Worm (Caenorhabditis elegans): ENCODE results near the gene F49C12.15.

DNA sequence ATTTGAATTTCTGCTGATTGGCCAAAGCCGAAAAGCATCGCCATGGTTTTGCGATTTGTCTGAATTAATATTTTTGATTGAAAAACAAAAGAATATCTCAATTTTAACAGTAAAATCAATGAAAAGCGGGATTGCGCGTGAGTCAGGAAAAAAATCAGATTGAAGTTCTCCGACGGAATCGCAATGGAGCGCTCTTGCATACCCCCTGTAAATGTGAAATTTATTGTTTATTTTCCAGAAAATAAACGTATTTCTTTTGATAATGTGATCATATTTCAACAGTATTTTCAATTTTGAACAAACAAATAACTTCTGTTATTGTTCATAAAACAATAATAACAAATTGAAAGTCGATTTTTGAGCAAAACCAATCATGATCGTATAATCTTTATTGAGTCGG, 17.3 kb downstream of the F49C12.15 start, which contains the start of gene vps-26:
- TF ChIP-seq dox-1 (GFP tag; IDR thresholded peaks at IDR 0.05) (no peak), chd-7 (tag; optimal IDR thresholded peaks at IDR 0.05) (no peak), lin-54 (GFP tag; optimal IDR thresholded peaks at IDR 0.05) (no peak), C06A6.2 (GFP tag; conservative IDR thresholded peaks at IDR 0.05) (no peak), nhr-120 (GFP tag; IDR thresholded peaks at IDR 0.05) (no peak), ama-1 (optimal IDR thresholded peaks at IDR 0.05) (no peak), ama-1 (GFP tag; optimal IDR thresholded peaks at IDR 0.05) (no peak), egl-18 (GFP tag; IDR thresholded peaks at IDR 0.05) (no peak), lsy-27 (tag; optimal IDR thresholded peaks at IDR 0.05; ENCODE audit: borderline replicate concordance, insufficient read depth) (no peak), nhr-179 (tag; optimal IDR thresholded peaks at IDR 0.05) (no peak), dpff-1 (tag; optimal IDR thresholded peaks at IDR 0.05) (no peak)
